Worm (Caenorhabditis elegans) whole organism, L1 larva: ENCODE measurements around the gene F46B6.9.

Source experiments
- egl-27 ChIP-seq, 2 experiments: fragments of 150-350 bp in 1 of 2; sonication (generic microtip); optimal IDR thresholded peaks; 3 replicates each; lab custom pipeline; 2017 to 2018; ENCODE audit warnings: missing biosample characterization in 2 of 2, missing genetic modification characterization in 2 of 2, missing genetic modification reagents in 2 of 2
- lin-39 ChIP-seq: fragments of 150-350 bp; optimal IDR thresholded peaks from 2 replicates; lab custom pipeline; 2014; ENCODE audit warnings: missing biosample characterization, missing genetic modification reagents, missing genetic modification characterization
- mdl-1 ChIP-seq, 2 experiments: fragments of 150-350 bp; optimal IDR thresholded peaks; 2 replicates each; lab custom pipeline; 2014 to 2017; ENCODE audit warnings: missing biosample characterization in 2 of 2, missing genetic modification characterization in 2 of 2, inconsistent platforms in 1 of 2
- mep-1 ChIP-seq: fragments of 150-350 bp; optimal IDR thresholded peaks from 2 replicates; lab custom pipeline; 2014; ENCODE audit warnings: missing biosample characterization, missing genetic modification characterization
- nhr-11 ChIP-seq: fragments of 150-350 bp; optimal IDR thresholded peaks from 2 replicates; lab custom pipeline; 2014; ENCODE audit warnings: missing biosample characterization, missing genetic modification characterization
- nhr-237 ChIP-seq: fragments of 150-350 bp; optimal IDR thresholded peaks from 2 replicates; lab custom pipeline; 2014; ENCODE audit warnings: missing biosample characterization, missing genetic modification characterization
- nhr-77 ChIP-seq: fragments of 150-350 bp; optimal IDR thresholded peaks from 2 replicates; lab custom pipeline; 2014; ENCODE audit warnings: missing biosample characterization, missing genetic modification characterization
- tlp-1 ChIP-seq: fragments of 150-350 bp; optimal IDR thresholded peaks from 2 replicates; lab custom pipeline; 2014; ENCODE audit warnings: missing biosample characterization, missing genetic modification characterization

DNA sequence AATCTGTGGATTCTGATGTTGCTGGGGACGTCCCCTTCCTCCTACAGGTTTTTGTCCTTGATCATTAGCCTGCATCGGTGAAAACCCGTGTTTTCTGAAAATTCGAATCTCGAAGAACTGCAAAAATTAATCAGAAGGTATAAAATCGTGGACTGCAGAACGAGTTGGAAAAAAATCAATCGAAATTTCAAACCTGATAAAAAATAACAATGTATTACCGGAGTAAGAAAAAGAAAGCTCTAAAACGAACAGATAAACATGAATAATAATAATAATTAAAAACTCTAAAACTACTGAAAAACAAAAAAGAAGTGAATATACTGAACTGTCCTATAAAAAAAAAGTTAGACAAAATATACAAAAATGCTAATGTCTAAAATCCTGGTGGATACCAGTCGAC lies 13.7 kb upstream of the F46B6.9 start, which contains the start of gene F46B6.5:
- no peak for TF ChIP-seq nhr-237 (tag; lab: Kevin White, UChicago)
- TF ChIP-seq nhr-77 (tag; lab: Kevin White, UChicago) = no peak
- TF ChIP-seq egl-27 (tag; optimal IDR thresholded peaks at IDR 0.05; lab: Kevin White, UChicago) = no peak
- no peak for TF ChIP-seq mep-1 (tag; lab: Kevin White, UChicago)
- no peak for TF ChIP-seq mdl-1 (tag; optimal IDR thresholded peaks at IDR 0.05; lab: Kevin White, UChicago)
- no peak for TF ChIP-seq tlp-1
- TF ChIP-seq lin-39 (tag; lab: Kevin White, UChicago) = no peak
- no peak for TF ChIP-seq nhr-11 (tag; lab: Kevin White, UChicago)
